Worm (Caenorhabditis elegans): Measurements from ENCODE around the gene W05B2.2.

The W05B2.2 gene

DNA sequence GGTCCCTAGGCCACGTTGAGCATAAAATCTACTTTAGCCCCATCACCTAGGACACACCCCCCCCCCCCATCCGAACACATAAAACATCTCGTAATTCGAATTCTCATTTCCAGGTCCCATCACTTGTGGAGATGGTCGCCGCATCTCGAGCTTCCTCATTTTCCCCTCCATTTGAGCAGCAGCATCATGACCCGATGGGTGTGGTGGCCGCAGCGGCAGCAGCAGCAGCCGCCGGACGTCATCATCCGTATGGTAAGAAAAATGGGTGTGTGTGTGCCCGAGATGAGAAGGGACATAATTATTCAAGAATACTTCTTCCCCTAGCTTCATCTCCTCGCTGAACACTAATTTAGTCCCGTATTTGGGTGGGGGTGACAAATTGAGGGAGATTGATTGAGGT, 45.4 kb downstream of the W05B2.2 start:
- TF ChIP-seq W03F9.2 (tag; optimal IDR thresholded peaks at IDR 0.05) (no peak), dao-5 (tag; optimal IDR thresholded peaks at IDR 0.05) (no peak), him-1 (tag; optimal IDR thresholded peaks at IDR 0.05) (no peak)

ce11 chrIII:10920044-10920443, 46.9 kb downstream of the W05B2.2 start, which contains the start of gene vab-7:
Gene vab-7 (plus strand): TSS chrIII:10920344.
- TF ChIP-seq him-1 (tag; optimal IDR thresholded peaks at IDR 0.05) (no peak), dao-5 (tag; optimal IDR thresholded peaks at IDR 0.05) (no peak), W03F9.2 (tag; optimal IDR thresholded peaks at IDR 0.05) (no peak)

- TF ChIP-seq him-1 (tag; optimal IDR thresholded peaks at IDR 0.05) (no peak), dao-5 (tag; optimal IDR thresholded peaks at IDR 0.05) (no peak)
These were observed 51.9 kb downstream of the W05B2.2 start for ce11 chrIII:10914971-10915370.

- TF ChIP-seq him-1 (tag; optimal IDR thresholded peaks at IDR 0.05) (no peak), dao-5 (tag; optimal IDR thresholded peaks at IDR 0.05) (no peak), W03F9.2 (tag; optimal IDR thresholded peaks at IDR 0.05) (no peak)
These were observed 55.8 kb downstream of the W05B2.2 start, which contains the start of gene cut-6 for ce11 chrIII:10911160-10911559. Gene cut-6 (plus strand): TSS chrIII:10911460.
